ENCODE assay signal across 4 worm cellular contexts in genomic region chrIII:6374947-6375415, ce11.
TF ChIP-seq lines count a peak whose summit lies in the region.

rps-13 (minus strand) TSS chrIII:6374997.
nfx-1 (plus strand) TSS chrIII:6375379.

TF ChIP-seq in whole organism, L2 larva, 48 proteins besides CTCF, POLR2A, EP300 and RAD21 (continued from another document):
- TF ChIP-seq F13H6.1 (tag; optimal IDR thresholded peaks at IDR 0.05; lab: Kevin White, UChicago) = peak; percentile 54
- TF ChIP-seq nhr-23 (tag; optimal IDR thresholded peaks at IDR 0.05; lab: Kevin White, UChicago) = no peak
- TF ChIP-seq lsy-2 (tag; optimal IDR thresholded peaks at IDR 0.05; lab: Kevin White, UChicago) = peak; percentile 96 to 99
- TF ChIP-seq elt-3 (tag; optimal IDR thresholded peaks at IDR 0.05; lab: Kevin White, UChicago) = no peak
- no peak for TF ChIP-seq elt-1 (tag; optimal IDR thresholded peaks at IDR 0.05; lab: Kevin White, UChicago)
- peak; percentile 61 for TF ChIP-seq lin-11 (tag; optimal IDR thresholded peaks at IDR 0.05; lab: Kevin White, UChicago)
- TF ChIP-seq unc-39 (tag; optimal IDR thresholded peaks at IDR 0.05; lab: Kevin White, UChicago) = no peak
- peak; percentile 24 for TF ChIP-seq nhr-21 (tag; optimal IDR thresholded peaks at IDR 0.05; lab: Kevin White, UChicago)
- peak; percentile 83 for TF ChIP-seq crh-2 (tag; optimal IDR thresholded peaks at IDR 0.05; lab: Kevin White, UChicago)
- TF ChIP-seq ZK546.5 (tag; optimal IDR thresholded peaks at IDR 0.05; lab: Kevin White, UChicago) = peak; percentile 28
- peak; percentile 95 for TF ChIP-seq unc-55 (GFP tag; optimal IDR thresholded peaks at IDR 0.05; lab: Kevin White, UChicago)
- no peak for TF ChIP-seq unc-62 (GFP tag; optimal IDR thresholded peaks at IDR 0.05; lab: Kevin White, UChicago)
- TF ChIP-seq skn-1 (tag; optimal IDR thresholded peaks at IDR 0.05; lab: Kevin White, UChicago) = peak; percentile 37
- peak; percentile 70 for TF ChIP-seq sma-3 (GFP tag; optimal IDR thresholded peaks at IDR 0.05; lab: Kevin White, UChicago)
- peak; percentile 27 for TF ChIP-seq ama-1 (optimal IDR thresholded peaks at IDR 0.05; lab: Kevin White, UChicago)
- TF ChIP-seq ceh-16 (tag; optimal IDR thresholded peaks at IDR 0.05; lab: Kevin White, UChicago) = no peak
- no peak for TF ChIP-seq ztf-1 (GFP tag; conservative IDR thresholded peaks at IDR 0.05; lab: Robert Waterston, UW)

TF ChIP-seq in whole organism, L4 larva, 104 proteins besides CTCF, POLR2A, EP300 and RAD21 (continued from another document):
- peak; percentile 98 for TF ChIP-seq D1046.2 (GFP tag; IDR thresholded peaks at IDR 0.05; lab: Robert Waterston, UW)
- TF ChIP-seq hlh-30 (tag; optimal IDR thresholded peaks at IDR 0.05; lab: Kevin White, UChicago; ENCODE audit: insufficient read depth) = peak; percentile 93
- TF ChIP-seq zip-2 (tag; optimal IDR thresholded peaks at IDR 0.05; lab: Kevin White, UChicago) = peak; percentile 99
- TF ChIP-seq arid-1 (GFP tag; conservative IDR thresholded peaks at IDR 0.05; lab: Robert Waterston, UW) = peak; percentile 65; the same call in 1 of the 2 replicates
- peak; percentile 82 for TF ChIP-seq mes-2 (tag; optimal IDR thresholded peaks at IDR 0.05; lab: Kevin White, UChicago; ENCODE audit: poor library complexity, severe bottlenecking)
- TF ChIP-seq lin-15B (tag; optimal IDR thresholded peaks at IDR 0.05; lab: Kevin White, UChicago) = peak; percentile 18
- TF ChIP-seq ceh-62 (tag; optimal IDR thresholded peaks at IDR 0.05; lab: Kevin White, UChicago) = no peak
- TF ChIP-seq aha-1 (tag; lab: Kevin White, UChicago) = peak; percentile 100
- no peak for TF ChIP-seq madf-9 (GFP tag; conservative IDR thresholded peaks at IDR 0.05; lab: Robert Waterston, UW)
- TF ChIP-seq F26F4.8 (GFP tag; conservative IDR thresholded peaks at IDR 0.05; lab: Robert Waterston, UW) = no peak
- TF ChIP-seq dve-1 (tag; optimal IDR thresholded peaks at IDR 0.05; lab: Kevin White, UChicago; ENCODE audit: insufficient read depth) = peak; percentile 84
- no peak for TF ChIP-seq unc-39 (tag; optimal IDR thresholded peaks at IDR 0.05; lab: Kevin White, UChicago)
- no peak for TF ChIP-seq aly-2 (tag; optimal IDR thresholded peaks at IDR 0.05; lab: Kevin White, UChicago)
- no peak for TF ChIP-seq egl-27 (tag; optimal IDR thresholded peaks at IDR 0.05; lab: Kevin White, UChicago)
- TF ChIP-seq unc-62 (GFP tag; optimal IDR thresholded peaks at IDR 0.05 in 1 of 2; lab: Kevin White, UChicago) = peak in 1 of 2 experiments; percentile 90
- no peak for TF ChIP-seq unc-62 (tag; optimal IDR thresholded peaks at IDR 0.05; lab: Kevin White, UChicago)
- peak; percentile 78 for TF ChIP-seq lin-13 (GFP tag; optimal IDR thresholded peaks at IDR 0.05; lab: Kevin White, UChicago)
- peak; percentile 91 for TF ChIP-seq nhr-77 (tag; optimal IDR thresholded peaks at IDR 0.05; lab: Kevin White, UChicago)
- TF ChIP-seq hmg-1.1 (GFP tag; IDR thresholded peaks at IDR 0.05; lab: Robert Waterston, UW) = peak; percentile 68
- no peak for TF ChIP-seq nhr-111 (GFP tag; optimal IDR thresholded peaks at IDR 0.05; lab: Kevin White, UChicago)
- no peak for TF ChIP-seq dmd-8 (GFP tag; IDR thresholded peaks at IDR 0.05; lab: Robert Waterston, UW)
- TF ChIP-seq dpl-1 (GFP tag; optimal IDR thresholded peaks at IDR 0.05; lab: Kevin White, UChicago) = peak; percentile 73
- TF ChIP-seq F37D6.2 (tag; optimal IDR thresholded peaks at IDR 0.05; lab: Kevin White, UChicago) = peak; percentile 10
- TF ChIP-seq hif-1 (tag; optimal IDR thresholded peaks at IDR 0.05; lab: Kevin White, UChicago) = peak in 1 of 2 experiments; percentile 81
- TF ChIP-seq mdl-1 (tag; optimal IDR thresholded peaks at IDR 0.05; lab: Kevin White, UChicago) = peak in 1 of 2 experiments; percentile 48
- no peak for TF ChIP-seq daf-16 (GFP tag; optimal IDR thresholded peaks at IDR 0.05; lab: Kevin White, UChicago)
- TF ChIP-seq daf-16 (tag; optimal IDR thresholded peaks at IDR 0.05; lab: Kevin White, UChicago) = peak; percentile 85
- peak; percentile 99 for TF ChIP-seq nhr-28 (tag; optimal IDR thresholded peaks at IDR 0.05; lab: Kevin White, UChicago)
- TF ChIP-seq Y5F2A.4 (GFP tag; optimal IDR thresholded peaks at IDR 0.05; lab: Kevin White, UChicago) = no peak
- TF ChIP-seq Y75B8A.6 (GFP tag; IDR thresholded peaks at IDR 0.05; lab: Robert Waterston, UW) = no peak
- no peak for TF ChIP-seq madf-5 (GFP tag; IDR thresholded peaks at IDR 0.05; lab: Robert Waterston, UW)
- no peak for TF ChIP-seq F49E8.2 (tag; optimal IDR thresholded peaks at IDR 0.05; lab: Kevin White, UChicago; ENCODE audit: borderline replicate concordance)
- peak; percentile 96 to 99 for TF ChIP-seq lsy-2 (tag; optimal IDR thresholded peaks at IDR 0.05; lab: Kevin White, UChicago)
- peak; percentile 68 for TF ChIP-seq nhr-25 (tag; optimal IDR thresholded peaks at IDR 0.05; lab: Kevin White, UChicago; ENCODE audit: borderline replicate concordance, insufficient read depth)
- peak; percentile 32 for TF ChIP-seq fkh-10 (GFP tag; optimal IDR thresholded peaks at IDR 0.05; lab: Kevin White, UChicago)
- TF ChIP-seq ztf-7 (tag; optimal IDR thresholded peaks at IDR 0.05; lab: Kevin White, UChicago) = peak; percentile 76
- peak; percentile 12 for TF ChIP-seq ceh-28 (tag; optimal IDR thresholded peaks at IDR 0.05; lab: Kevin White, UChicago)

TF ChIP-seq in whole organism, late embryonic, 69 proteins besides CTCF, POLR2A, EP300 and RAD21 (continued from another document):
- TF ChIP-seq nhr-232 (tag; optimal IDR thresholded peaks at IDR 0.05; lab: Kevin White, UChicago) (no peak), hlh-30 (tag; optimal IDR thresholded peaks at IDR 0.05; lab: Kevin White, UChicago; ENCODE audit: insufficient read depth) (peak; percentile 78), tbx-2 (tag; optimal IDR thresholded peaks at IDR 0.05; lab: Kevin White, UChicago) (peak; percentile 46), ahr-1 (tag; optimal IDR thresholded peaks at IDR 0.05; lab: Kevin White, UChicago) (no peak), mec-3 (tag; optimal IDR thresholded peaks at IDR 0.05; lab: Kevin White, UChicago; ENCODE audit: borderline replicate concordance) (no peak), ceh-31 (tag; optimal IDR thresholded peaks at IDR 0.05; lab: Kevin White, UChicago) (peak; percentile 61), odd-2 (tag; optimal IDR thresholded peaks at IDR 0.05; lab: Kevin White, UChicago) (no peak), T23F11.4 (GFP tag; optimal IDR thresholded peaks at IDR 0.05; lab: Kevin White, UChicago) (no peak), ref-2 (tag; optimal IDR thresholded peaks at IDR 0.05; lab: Kevin White, UChicago) (peak; percentile 35), fax-1 (tag; optimal IDR thresholded peaks at IDR 0.05; lab: Kevin White, UChicago) (no peak), sox-4 (tag; optimal IDR thresholded peaks at IDR 0.05; lab: Kevin White, UChicago) (no peak), lin-11 (tag; optimal IDR thresholded peaks at IDR 0.05; lab: Kevin White, UChicago) (no peak), ceh-9 (tag; optimal IDR thresholded peaks at IDR 0.05; lab: Kevin White, UChicago) (no peak), ceh-22 (tag; optimal IDR thresholded peaks at IDR 0.05; lab: Kevin White, UChicago) (no peak), ttx-3 (tag; optimal IDR thresholded peaks at IDR 0.05; lab: Kevin White, UChicago) (no peak), unc-42 (tag; optimal IDR thresholded peaks at IDR 0.05; lab: Kevin White, UChicago) (peak; percentile 38), lim-6 (tag; optimal IDR thresholded peaks at IDR 0.05; lab: Kevin White, UChicago) (no peak), fkh-10 (GFP tag; optimal IDR thresholded peaks at IDR 0.05; lab: Kevin White, UChicago) (no peak), nhr-11 (tag; optimal IDR thresholded peaks at IDR 0.05; lab: Kevin White, UChicago) (no peak), elt-2 (tag; optimal IDR thresholded peaks at IDR 0.05; lab: Kevin White, UChicago) (peak; percentile 36), C08G9.2 (tag; optimal IDR thresholded peaks at IDR 0.05; lab: Kevin White, UChicago) (no peak), unc-55 (GFP tag; optimal IDR thresholded peaks at IDR 0.05; lab: Kevin White, UChicago) (peak; percentile 57), unc-86 (tag; optimal IDR thresholded peaks at IDR 0.05; lab: Kevin White, UChicago) (no peak), hlh-8 (tag; optimal IDR thresholded peaks at IDR 0.05; lab: Kevin White, UChicago) (no peak), ceh-45 (GFP tag; IDR thresholded peaks at IDR 0.05; lab: Robert Waterston, UW) (no peak), ceh-30 (tag; optimal IDR thresholded peaks at IDR 0.05; lab: Kevin White, UChicago) (peak; percentile 87), pqm-1 (tag; optimal IDR thresholded peaks at IDR 0.05; lab: Kevin White, UChicago) (no peak), unc-3 (GFP tag; conservative IDR thresholded peaks at IDR 0.05; lab: Robert Waterston, UW) (no peak), unc-3 (tag; optimal IDR thresholded peaks at IDR 0.05; lab: Kevin White, UChicago) (no peak), ceh-18 (tag; optimal IDR thresholded peaks at IDR 0.05; lab: Kevin White, UChicago) (peak; percentile 50), ceh-2 (tag; optimal IDR thresholded peaks at IDR 0.05; lab: Kevin White, UChicago) (peak; percentile 10), K09A11.1 (tag; optimal IDR thresholded peaks at IDR 0.05; lab: Kevin White, UChicago; ENCODE audit: insufficient read depth) (no peak), gmeb-2 (tag; optimal IDR thresholded peaks at IDR 0.05; lab: Kevin White, UChicago) (no peak), pax-1 (tag; optimal IDR thresholded peaks at IDR 0.05; lab: Kevin White, UChicago) (no peak), pros-1 (tag; optimal IDR thresholded peaks at IDR 0.05; lab: Kevin White, UChicago) (no peak), ceh-6 (GFP tag; optimal IDR thresholded peaks at IDR 0.05; lab: Kevin White, UChicago) (no peak), ama-1 (optimal IDR thresholded peaks at IDR 0.05; lab: Kevin White, UChicago) (no peak), K02D7.2 (tag; optimal IDR thresholded peaks at IDR 0.05; lab: Kevin White, UChicago) (no peak), madf-2 (tag; optimal IDR thresholded peaks at IDR 0.05; lab: Kevin White, UChicago) (no peak), fkh-6 (tag; optimal IDR thresholded peaks at IDR 0.05; lab: Kevin White, UChicago) (no peak), che-1 (tag; optimal IDR thresholded peaks at IDR 0.05; lab: Kevin White, UChicago) (no peak), pag-3 (tag; optimal IDR thresholded peaks at IDR 0.05; lab: Kevin White, UChicago; ENCODE audit: borderline replicate concordance) (no peak), Y22D7AL.16 (tag; optimal IDR thresholded peaks at IDR 0.05; lab: Kevin White, UChicago) (no peak)
TF ChIP-seq in whole organism, late embryonic: peak in this region for 16.

TF ChIP-seq in whole organism, mixed stage, embryonic, 35 proteins besides CTCF, POLR2A, EP300 and RAD21 (continued from another document):
- peak; percentile 72 for TF ChIP-seq unc-120 (tag; optimal IDR thresholded peaks at IDR 0.05; lab: Kevin White, UChicago; ENCODE audit: poor library complexity, severe bottlenecking)
- no peak for TF ChIP-seq ztf-11 (tag; optimal IDR thresholded peaks at IDR 0.05; lab: Kevin White, UChicago)
- TF ChIP-seq mep-1 (tag; optimal IDR thresholded peaks at IDR 0.05; lab: Kevin White, UChicago) = peak; percentile 93
- TF ChIP-seq sem-2 (GFP tag; optimal IDR thresholded peaks at IDR 0.05; lab: Kevin White, UChicago) = no peak
- TF ChIP-seq ceh-83 (GFP tag; optimal IDR thresholded peaks at IDR 0.05; lab: Kevin White, UChicago) = no peak
